Fruit fly (Drosophila melanogaster): ENCODE results near the gene CG33288.

dm6 chr3L:21482100-21482499, 54.5 kb downstream of the CG33288 start:
- TF ChIP-seq Eip78C (GFP tag) (no peak), CG3919 (GFP tag; optimal IDR thresholded peaks at IDR 0.05) (no peak), CG15336 (GFP tag; IDR thresholded peaks at IDR 0.05) (no peak), OdsH (GFP tag; optimal IDR thresholded peaks at IDR 0.05) (no peak)

Data from whole organism, prepupa.